Fruit fly (Drosophila melanogaster) whole organism, adult: ENCODE results near the gene CG7402.

Source experiments
- CG11617 ChIP-seq: fragments of 200-800 bp; sonication (Bioruptor generic); optimal IDR thresholded peaks from 2 replicates; lab custom pipeline; 2017; ENCODE audit warnings: mild to moderate bottlenecking, missing biosample characterization, missing genetic modification reagents, missing genetic modification characterization
- CG12768 ChIP-seq: fragments of 200-800 bp; sonication (Bioruptor generic); optimal IDR thresholded peaks from 2 replicates; lab custom pipeline; 2017; ENCODE audit warnings: missing biosample characterization, missing genetic modification characterization, mild to moderate bottlenecking, moderate library complexity, missing genetic modification reagents
- CG1620 ChIP-seq: fragments of 200-800 bp; sonication (Bioruptor generic); optimal IDR thresholded peaks from 2 replicates; lab custom pipeline; 2016; ENCODE audit warnings: missing biosample characterization, missing genetic modification characterization
- CG33017 ChIP-seq: fragments of 200-800 bp; sonication (Bioruptor generic); optimal IDR thresholded peaks from 2 replicates; lab custom pipeline; 2018; ENCODE audit warnings: missing biosample characterization, mild to moderate bottlenecking, missing genetic modification characterization, moderate library complexity
- CG7045 ChIP-seq: fragments of 200-800 bp; sonication (Bioruptor generic); optimal IDR thresholded peaks from 2 replicates; lab custom pipeline; 2017; ENCODE audit warnings: missing biosample characterization, mild to moderate bottlenecking, missing genetic modification characterization
- CG7101 ChIP-seq: fragments of 200-800 bp; sonication (Bioruptor generic); optimal IDR thresholded peaks from 2 replicates; lab custom pipeline; 2018; ENCODE audit warnings: missing biosample characterization, mild to moderate bottlenecking, missing genetic modification characterization, moderate library complexity
- Clk ChIP-seq: fragments of 200-800 bp; sonication (Bioruptor generic); optimal IDR thresholded peaks from 2 replicates; lab custom pipeline; 2017; ENCODE audit warnings: missing biosample characterization, missing genetic modification characterization
- Crg-1 ChIP-seq: fragments of 200-800 bp; sonication (Bioruptor generic); optimal IDR thresholded peaks from 2 replicates; lab custom pipeline; 2016; ENCODE audit warnings: missing biosample characterization, missing genetic modification characterization
- Hr96 ChIP-seq: fragments of 200-800 bp; sonication (Bioruptor generic); optimal IDR thresholded peaks from 2 replicates; lab custom pipeline; 2016; ENCODE audit warnings: missing biosample characterization, missing genetic modification characterization
- Mnt ChIP-seq: fragments of 200-800 bp; sonication (Bioruptor generic); optimal IDR thresholded peaks from 2 replicates; lab custom pipeline; 2016; ENCODE audit warnings: missing biosample characterization, mild to moderate bottlenecking, missing genetic modification characterization
- bab1 ChIP-seq: fragments of 200-800 bp; sonication (Bioruptor generic); optimal IDR thresholded peaks from 3 replicates; lab custom pipeline; 2019; ENCODE audit warnings: missing biosample characterization, mild to moderate bottlenecking, missing genetic modification characterization, moderate library complexity
- cic ChIP-seq: fragments of 200-800 bp; sonication (Bioruptor generic); optimal IDR thresholded peaks from 2 replicates; lab custom pipeline; 2017; ENCODE audit warnings: missing biosample characterization, mild to moderate bottlenecking, missing genetic modification characterization, moderate library complexity
- cnc ChIP-seq, 2 experiments: fragments of >200 bp; optimal IDR thresholded peaks; 2 replicates each; lab custom pipeline; 2017
- kay ChIP-seq: fragments of 200-800 bp; sonication (Bioruptor generic); peaks from one replicate; lab custom pipeline; 2016; ENCODE audit warnings: missing biosample characterization, missing genetic modification characterization, borderline replicate concordance
- ovo ChIP-seq: fragments of 200-800 bp; sonication (Bioruptor generic); optimal IDR thresholded peaks from 2 replicates; lab custom pipeline; 2016; ENCODE audit warnings: missing biosample characterization, missing genetic modification characterization
- pad ChIP-seq: fragments of 200-800 bp; sonication (Bioruptor generic); optimal IDR thresholded peaks from 3 replicates; lab custom pipeline; 2017; ENCODE audit warnings: missing biosample characterization, missing genetic modification characterization, mild to moderate bottlenecking, moderate library complexity, missing genetic modification reagents
- tj ChIP-seq: fragments of 200-800 bp; sonication (Bioruptor generic); optimal IDR thresholded peaks from 3 replicates; lab custom pipeline; 2017; ENCODE audit warnings: missing biosample characterization, mild to moderate bottlenecking, missing genetic modification characterization, moderate library complexity
- toe ChIP-seq: fragments of 200-800 bp; sonication (Bioruptor generic); optimal IDR thresholded peaks from 2 replicates; lab custom pipeline; 2016; ENCODE audit warnings: missing biosample characterization, missing genetic modification characterization

CG7402 gene

dm6 chr3L:17925180-17925753, 37.8 kb downstream of the CG7402 start:
- TF ChIP-seq CG7101 (tag; lab: Kevin White, UChicago) (no peak), tj (GFP tag; lab: Kevin White, UChicago) (peak; percentile 22), cic (no peak)

dm6 chr3L:17926575-17927276, 39.2 kb downstream of the CG7402 start:
- TF ChIP-seq pad (GFP tag; lab: Kevin White, UChicago) = no peak

dm6 chr3L:17928106-17928505, 40.6 kb downstream of the CG7402 start:
- TF ChIP-seq kay (GFP tag; lab: Kevin White, UChicago) (no peak), cic (peak; percentile 25)

dm6 chr3L:17929697-17930581, 42.4 kb downstream of the CG7402 start:
- peak; percentile 25 for TF ChIP-seq cic
- TF ChIP-seq Mnt (GFP tag; lab: Kevin White, UChicago) = no peak

- TF ChIP-seq CG1620 (GFP tag; lab: Kevin White, UChicago) (no peak), CG11617 (GFP tag; lab: Kevin White, UChicago) (no peak), cnc (optimal IDR thresholded peaks at IDR 0.05; lab: Kevin White, UChicago) (no peak), CG7101 (tag; lab: Kevin White, UChicago) (no peak)
These were observed 44.4 kb downstream of the CG7402 start for dm6 chr3L:17931887-17932286.

dm6 chr3L:17933065-17933464, 45.6 kb downstream of the CG7402 start:
- TF ChIP-seq CG7101 (tag; lab: Kevin White, UChicago) (no peak), Hr96 (GFP tag; lab: Kevin White, UChicago) (no peak), bab1 (GFP tag; lab: Kevin White, UChicago) (no peak), CG7045 (GFP tag; lab: Kevin White, UChicago) (no peak), Clk (GFP tag; lab: Kevin White, UChicago) (peak; percentile 5), CG12768 (GFP tag; lab: Kevin White, UChicago) (peak; percentile 93), CG33017 (tag; lab: Kevin White, UChicago) (peak; percentile 8), Mnt (GFP tag; lab: Kevin White, UChicago) (no peak), tj (GFP tag; lab: Kevin White, UChicago) (peak; percentile 97), pad (GFP tag; lab: Kevin White, UChicago) (no peak)

- TF ChIP-seq tj (GFP tag; lab: Kevin White, UChicago) (peak; percentile 96), Crg-1 (GFP tag; lab: Kevin White, UChicago) (no peak)
These were observed 46.3 kb downstream of the CG7402 start for dm6 chr3L:17933788-17934318.

dm6 chr3L:17935032-17935431, 47.5 kb downstream of the CG7402 start:
- no peak for TF ChIP-seq pad (GFP tag; lab: Kevin White, UChicago)
- no peak for TF ChIP-seq toe (GFP tag; lab: Kevin White, UChicago)
- TF ChIP-seq Crg-1 (GFP tag; lab: Kevin White, UChicago) = no peak

dm6 chr3L:17937315-17937714, 49.8 kb downstream of the CG7402 start:
- TF ChIP-seq Hr96 (GFP tag; lab: Kevin White, UChicago) (no peak), cnc (optimal IDR thresholded peaks at IDR 0.05; lab: Kevin White, UChicago) (no peak), CG1620 (GFP tag; lab: Kevin White, UChicago) (no peak), kay (GFP tag; lab: Kevin White, UChicago) (no peak), Mnt (GFP tag; lab: Kevin White, UChicago) (no peak), CG12768 (GFP tag; lab: Kevin White, UChicago) (no peak), Clk (GFP tag; lab: Kevin White, UChicago) (no peak), ovo (no peak), CG7101 (tag; lab: Kevin White, UChicago) (no peak), tj (GFP tag; lab: Kevin White, UChicago) (no peak)
